Fruit fly (Drosophila melanogaster): ENCODE data around the gene CkIalpha.

dm6 chrX:12661435-12661949 lies 8.1 kb downstream of the CkIalpha start:
- TF ChIP-seq Dfd (GFP tag; optimal IDR thresholded peaks at IDR 0.05) (no peak), Hsf (GFP tag; optimal IDR thresholded peaks at IDR 0.05) (no peak), NK7.1 (GFP tag; optimal IDR thresholded peaks at IDR 0.05) (no peak), CG9817 (tag; optimal IDR thresholded peaks at IDR 0.05) (no peak), CG18262 (tag; optimal IDR thresholded peaks at IDR 0.05) (no peak), pum (GFP tag; optimal IDR thresholded peaks at IDR 0.05) (no peak), bab2 (GFP tag; optimal IDR thresholded peaks at IDR 0.05) (no peak), slou (GFP tag; optimal IDR thresholded peaks at IDR 0.05) (no peak), CG4730 (GFP tag; IDR thresholded peaks at IDR 0.05) (no peak), Meics (GFP tag; optimal IDR thresholded peaks at IDR 0.05) (no peak)

Data from whole organism, embryonic.